Fruit fly (Drosophila melanogaster): ENCODE measurements around the gene Or10a.

The Or10a gene

dm6 chrX:11451027-11451572, 33.9 kb upstream of the Or10a start (continued):
- TF ChIP-seq Antp (GFP tag; optimal IDR thresholded peaks at IDR 0.05) = no peak
- no peak for TF ChIP-seq CG31365 (tag; optimal IDR thresholded peaks at IDR 0.05)
- no peak for TF ChIP-seq CG4820 (GFP tag; optimal IDR thresholded peaks at IDR 0.05)
- peak; percentile 7 for TF ChIP-seq CG8944 (GFP tag; optimal IDR thresholded peaks at IDR 0.05)
- no peak for TF ChIP-seq yki (optimal IDR thresholded peaks at IDR 0.05)
- peak; percentile 60 for TF ChIP-seq sob (GFP tag; IDR thresholded peaks at IDR 0.05)
- no peak for TF ChIP-seq hkb (optimal IDR thresholded peaks at IDR 0.05)
- TF ChIP-seq hkb (GFP tag; IDR thresholded peaks at IDR 0.05) = peak; percentile 54
- peak; percentile 25 for TF ChIP-seq zfh2 (GFP tag; optimal IDR thresholded peaks at IDR 0.05)
- no peak for TF ChIP-seq ro (GFP tag; IDR thresholded peaks at IDR 0.05)
- TF ChIP-seq CG14965 (GFP tag; optimal IDR thresholded peaks at IDR 0.05; ENCODE audit: borderline replicate concordance) = no peak
- peak; percentile 43; the same call in 1 of the 3 replicates for TF ChIP-seq CG2889 (GFP tag; IDR thresholded peaks at IDR 0.05)
- no peak for TF ChIP-seq fd102C (GFP tag; optimal IDR thresholded peaks at IDR 0.05)
- TF ChIP-seq ap (GFP tag; IDR thresholded peaks at IDR 0.05) = peak; percentile 37; the same call in 1 of the 2 replicates
- no peak for TF ChIP-seq Max (GFP tag; optimal IDR thresholded peaks at IDR 0.05)
- TF ChIP-seq CG10267 (tag; optimal IDR thresholded peaks at IDR 0.05) = no peak
- peak; percentile 64 for TF ChIP-seq Ada2b (GFP tag; IDR thresholded peaks at IDR 0.05)
- TF ChIP-seq Mad (GFP tag; optimal IDR thresholded peaks at IDR 0.05) = no peak
- no peak for TF ChIP-seq knrl (GFP tag; IDR thresholded peaks at IDR 0.05; ENCODE audit: partially characterized antibody)
- TF ChIP-seq Trl (optimal IDR thresholded peaks at IDR 0.05) = no peak
- TF ChIP-seq Trl (GFP tag; optimal IDR thresholded peaks at IDR 0.05) = no peak
- TF ChIP-seq Bgb (GFP tag; IDR thresholded peaks at IDR 0.05; ENCODE audit: partially characterized antibody) = no peak
- peak; percentile 63 for TF ChIP-seq Dip3 (GFP tag; optimal IDR thresholded peaks at IDR 0.05)
- peak; percentile 52; the same call in 1 of the 2 replicates for TF ChIP-seq CG9215 (GFP tag; IDR thresholded peaks at IDR 0.05)
- 0 out of 3 replicates have a peak, but pooled peaks have one; percentile 43 for TF ChIP-seq zfh1 (GFP tag; IDR thresholded peaks at IDR 0.05)
- TF ChIP-seq dm (GFP tag; optimal IDR thresholded peaks at IDR 0.05) = no peak
- no peak for TF ChIP-seq kni (GFP tag; optimal IDR thresholded peaks at IDR 0.05)
- no peak for TF ChIP-seq eyg (GFP tag; optimal IDR thresholded peaks at IDR 0.05)
- no peak for TF ChIP-seq ac (GFP tag; optimal IDR thresholded peaks at IDR 0.05)
- TF ChIP-seq p53 (GFP tag; optimal IDR thresholded peaks at IDR 0.05) = no peak
- no peak for TF ChIP-seq CG4328 (GFP tag; optimal IDR thresholded peaks at IDR 0.05)
- TF ChIP-seq Chrac-16 (GFP tag; optimal IDR thresholded peaks at IDR 0.05) = peak; percentile 31
- TF ChIP-seq CG6765 (GFP tag; optimal IDR thresholded peaks at IDR 0.05) = no peak
- no peak for TF ChIP-seq CTCF (GFP tag; optimal IDR thresholded peaks at IDR 0.05)
- peak; percentile 90 for TF ChIP-seq Ets65A (GFP tag)
- TF ChIP-seq Sox100B (GFP tag; optimal IDR thresholded peaks at IDR 0.05) = no peak
- no peak for TF ChIP-seq Dref (GFP tag; IDR thresholded peaks at IDR 0.05)
- no peak for TF ChIP-seq pita (GFP tag; optimal IDR thresholded peaks at IDR 0.05)
- TF ChIP-seq Hr3 (GFP tag; optimal IDR thresholded peaks at IDR 0.05) = no peak
- peak; percentile 59 for TF ChIP-seq CG14014 (GFP tag; IDR thresholded peaks at IDR 0.05)
- no peak for TF ChIP-seq CG12155 (GFP tag; optimal IDR thresholded peaks at IDR 0.05)
- no peak for TF ChIP-seq CG15479 (GFP tag; optimal IDR thresholded peaks at IDR 0.05)
- peak; percentile 58 for TF ChIP-seq CG2678 (tag; optimal IDR thresholded peaks at IDR 0.05)
- peak; percentile 56 for TF ChIP-seq pho (GFP tag; optimal IDR thresholded peaks at IDR 0.05)
- peak; percentile 17 for TF ChIP-seq HmgZ (tag; optimal IDR thresholded peaks at IDR 0.05)
- no peak for TF ChIP-seq CG9437 (GFP tag; optimal IDR thresholded peaks at IDR 0.05)
- TF ChIP-seq CG7928 (GFP tag; optimal IDR thresholded peaks at IDR 0.05) = no peak
- TF ChIP-seq gfzf (GFP tag; optimal IDR thresholded peaks at IDR 0.05) = no peak
- TF ChIP-seq CG6854 (GFP tag; optimal IDR thresholded peaks at IDR 0.05) = no peak
- no peak for TF ChIP-seq CG18476 (GFP tag; optimal IDR thresholded peaks at IDR 0.05)
- TF ChIP-seq row (GFP tag; IDR thresholded peaks at IDR 0.05) = peak; percentile 64
- TF ChIP-seq Hr78 (GFP tag; optimal IDR thresholded peaks at IDR 0.05) = no peak
- no peak for TF ChIP-seq CG8478 (optimal IDR thresholded peaks at IDR 0.05)
- TF ChIP-seq Adf1 (GFP tag; IDR thresholded peaks at IDR 0.05) = no peak
